Worm (Caenorhabditis elegans): Measurements from ENCODE around the gene H21P03.10.

The H21P03.10 gene

ce11 chrIV:11489610-11490339, 10.7 kb upstream of the H21P03.10 start:
- TF ChIP-seq ztf-23 (GFP tag; IDR thresholded peaks at IDR 0.05) = no peak
- TF ChIP-seq ref-1 (GFP tag; conservative IDR thresholded peaks at IDR 0.05) = no peak
- no peak for TF ChIP-seq med-1 (GFP tag; optimal IDR thresholded peaks at IDR 0.05; ENCODE audit: insufficient read depth)

DNA sequence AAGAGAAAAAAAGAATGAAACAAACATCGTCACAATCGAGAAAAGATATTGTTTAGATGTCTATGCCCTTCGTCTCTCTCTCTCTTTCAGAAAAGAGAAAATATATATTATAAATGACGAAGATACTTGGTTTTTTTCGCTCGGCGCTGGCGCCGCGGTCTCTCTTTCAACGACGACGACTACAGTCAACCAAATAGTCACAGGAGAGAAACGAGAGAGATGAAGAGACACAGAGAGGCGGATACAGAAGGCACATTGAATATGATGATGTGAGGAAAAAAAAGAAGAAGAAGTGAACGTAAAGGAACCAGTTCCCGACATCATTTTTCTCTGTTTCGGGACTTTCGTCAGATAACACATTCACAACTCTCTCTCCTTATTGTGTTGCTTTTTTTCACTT, 9.1 kb upstream of the H21P03.10 start:
- TF ChIP-seq klf-2 (GFP tag; conservative IDR thresholded peaks at IDR 0.05) (no peak), med-1 (GFP tag; optimal IDR thresholded peaks at IDR 0.05; ENCODE audit: insufficient read depth) (no peak), ref-1 (GFP tag; conservative IDR thresholded peaks at IDR 0.05) (no peak), ztf-23 (GFP tag; IDR thresholded peaks at IDR 0.05) (no peak), tab-1 (GFP tag; IDR thresholded peaks at IDR 0.05) (no peak), cog-1 (tag; optimal IDR thresholded peaks at IDR 0.05) (no peak), T22C8.4 (GFP tag; IDR thresholded peaks at IDR 0.05) (no peak), flt-1 (GFP tag; IDR thresholded peaks at IDR 0.05) (no peak), ztf-29 (GFP tag; IDR thresholded peaks at IDR 0.05) (no peak)

- TF ChIP-seq ref-1 (GFP tag; conservative IDR thresholded peaks at IDR 0.05) (no peak), cog-1 (tag; optimal IDR thresholded peaks at IDR 0.05) (no peak), ztf-23 (GFP tag; IDR thresholded peaks at IDR 0.05) (no peak), med-1 (GFP tag; optimal IDR thresholded peaks at IDR 0.05; ENCODE audit: insufficient read depth) (no peak), tab-1 (GFP tag; IDR thresholded peaks at IDR 0.05) (no peak), T22C8.4 (GFP tag; IDR thresholded peaks at IDR 0.05) (no peak), klf-2 (GFP tag; conservative IDR thresholded peaks at IDR 0.05) (no peak), flt-1 (GFP tag; IDR thresholded peaks at IDR 0.05) (no peak), ztf-29 (GFP tag; IDR thresholded peaks at IDR 0.05) (no peak)
Observed at ce11 chrIV:11492345-11492744, 8.2 kb upstream of the H21P03.10 start.

ce11 chrIV:11493899-11494298, 6.6 kb upstream of the H21P03.10 start:
- TF ChIP-seq ztf-23 (GFP tag; IDR thresholded peaks at IDR 0.05) = no peak
- no peak for TF ChIP-seq ztf-29 (GFP tag; IDR thresholded peaks at IDR 0.05)
- TF ChIP-seq cog-1 (tag; optimal IDR thresholded peaks at IDR 0.05) = no peak
- no peak for TF ChIP-seq flt-1 (GFP tag; IDR thresholded peaks at IDR 0.05)
- no peak for TF ChIP-seq T22C8.4 (GFP tag; IDR thresholded peaks at IDR 0.05)
- no peak for TF ChIP-seq tab-1 (GFP tag; IDR thresholded peaks at IDR 0.05)
- TF ChIP-seq ref-1 (GFP tag; conservative IDR thresholded peaks at IDR 0.05) = no peak
- no peak for TF ChIP-seq klf-2 (GFP tag; conservative IDR thresholded peaks at IDR 0.05)

- TF ChIP-seq ztf-23 (GFP tag; IDR thresholded peaks at IDR 0.05) (0 out of 2 replicates have a peak, but pooled peaks have one; percentile 15), tab-1 (GFP tag; IDR thresholded peaks at IDR 0.05) (no peak)
Observed at ce11 chrIV:11494924-11495323, 5.6 kb upstream of the H21P03.10 start.

ce11 chrIV:11497312-11497711, 3.2 kb upstream of the H21P03.10 start:
- TF ChIP-seq tab-1 (GFP tag; IDR thresholded peaks at IDR 0.05) = peak; percentile 56; the same call in 1 of the 2 replicates
- 0 out of 2 replicates have a peak, but pooled peaks have one; percentile 18 for TF ChIP-seq ref-1 (GFP tag; conservative IDR thresholded peaks at IDR 0.05)
- TF ChIP-seq ztf-29 (GFP tag; IDR thresholded peaks at IDR 0.05) = peak; percentile 55; the same call in 1 of the 2 replicates
- peak; percentile 82 for TF ChIP-seq flt-1 (GFP tag; IDR thresholded peaks at IDR 0.05)

ce11 chrIV:11498169-11498568, 2.4 kb upstream of the H21P03.10 start, which contains the start of gene sms-1:
Gene sms-1 (minus strand): TSS chrIV:11498174.
- no peak for TF ChIP-seq med-1 (GFP tag; optimal IDR thresholded peaks at IDR 0.05; ENCODE audit: insufficient read depth)
- no peak for TF ChIP-seq ztf-29 (GFP tag; IDR thresholded peaks at IDR 0.05)
- TF ChIP-seq T22C8.4 (GFP tag; IDR thresholded peaks at IDR 0.05) = no peak
- TF ChIP-seq tab-1 (GFP tag; IDR thresholded peaks at IDR 0.05) = no peak
- TF ChIP-seq ztf-23 (GFP tag; IDR thresholded peaks at IDR 0.05) = no peak
- TF ChIP-seq klf-2 (GFP tag; conservative IDR thresholded peaks at IDR 0.05) = no peak
- no peak for TF ChIP-seq flt-1 (GFP tag; IDR thresholded peaks at IDR 0.05)
- no peak for TF ChIP-seq ref-1 (GFP tag; conservative IDR thresholded peaks at IDR 0.05)
- no peak for TF ChIP-seq cog-1 (tag; optimal IDR thresholded peaks at IDR 0.05)

ce11 chrIV:11503654-11504053, 3.1 kb downstream of the H21P03.10 start:
- no peak for TF ChIP-seq med-1 (GFP tag; optimal IDR thresholded peaks at IDR 0.05; ENCODE audit: insufficient read depth)
- TF ChIP-seq cog-1 (tag; optimal IDR thresholded peaks at IDR 0.05) = no peak
- no peak for TF ChIP-seq klf-2 (GFP tag; conservative IDR thresholded peaks at IDR 0.05)
- TF ChIP-seq T22C8.4 (GFP tag; IDR thresholded peaks at IDR 0.05) = no peak
- no peak for TF ChIP-seq flt-1 (GFP tag; IDR thresholded peaks at IDR 0.05)
- no peak for TF ChIP-seq ztf-23 (GFP tag; IDR thresholded peaks at IDR 0.05)
- TF ChIP-seq ztf-29 (GFP tag; IDR thresholded peaks at IDR 0.05) = no peak
- TF ChIP-seq ref-1 (GFP tag; conservative IDR thresholded peaks at IDR 0.05) = no peak
- no peak for TF ChIP-seq tab-1 (GFP tag; IDR thresholded peaks at IDR 0.05)

ce11 chrIV:11504416-11504815, 3.9 kb downstream of the H21P03.10 start, which contains the start of gene twk-25:
Gene twk-25 (plus strand): TSS chrIV:11504716.
- TF ChIP-seq ztf-23 (GFP tag; IDR thresholded peaks at IDR 0.05) = no peak
- no peak for TF ChIP-seq flt-1 (GFP tag; IDR thresholded peaks at IDR 0.05)
- no peak for TF ChIP-seq cog-1 (tag; optimal IDR thresholded peaks at IDR 0.05)
- no peak for TF ChIP-seq T22C8.4 (GFP tag; IDR thresholded peaks at IDR 0.05)
- no peak for TF ChIP-seq klf-2 (GFP tag; conservative IDR thresholded peaks at IDR 0.05)
- no peak for TF ChIP-seq tab-1 (GFP tag; IDR thresholded peaks at IDR 0.05)
- no peak for TF ChIP-seq med-1 (GFP tag; optimal IDR thresholded peaks at IDR 0.05; ENCODE audit: insufficient read depth)
- TF ChIP-seq ztf-29 (GFP tag; IDR thresholded peaks at IDR 0.05) = no peak
- no peak for TF ChIP-seq ref-1 (GFP tag; conservative IDR thresholded peaks at IDR 0.05)

DNA sequence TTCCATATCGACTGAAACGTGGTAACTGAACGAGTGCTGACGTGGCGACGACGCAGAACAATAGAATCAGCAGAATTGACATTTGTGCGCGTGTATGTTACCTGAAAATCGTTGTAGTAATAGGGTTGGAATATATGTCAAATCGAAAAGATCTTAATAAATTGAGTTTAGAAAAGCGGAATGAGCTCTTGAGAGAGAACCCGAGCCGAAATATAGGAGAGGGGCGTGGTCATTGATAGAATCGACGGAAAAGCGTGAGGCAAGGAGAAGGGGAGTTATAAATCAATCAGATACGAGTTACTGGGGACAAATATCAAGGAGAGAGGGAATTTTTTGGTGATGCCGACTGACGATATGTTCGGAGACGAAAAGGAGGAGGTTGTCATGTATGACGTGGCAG, 10.1 kb downstream of the H21P03.10 start, which contains the start of gene M04B2.6:
Gene M04B2.6, minus strand, starts transcription at position 101 of the 400 bp plus-strand sequence.
- no peak for TF ChIP-seq cog-1 (tag; optimal IDR thresholded peaks at IDR 0.05)

All from whole organism, midembryonic.